Worm (Caenorhabditis elegans): Measurements from ENCODE around the gene C25F9.15.

The C25F9.15 gene

ce11 chrV:19468083-19468482, 50.1 kb downstream of the C25F9.15 start, which contains the start of gene Y43F8B.12:
Y43F8B.12 (plus strand) TSS chrV:19468383.
- TF ChIP-seq D1046.2 (GFP tag; IDR thresholded peaks at IDR 0.05): no peak
- no peak for TF ChIP-seq ZK337.2 (GFP tag; IDR thresholded peaks at IDR 0.05)
- no peak for TF ChIP-seq zip-11 (GFP tag; IDR thresholded peaks at IDR 0.05)
- TF ChIP-seq F37D6.2 (tag; optimal IDR thresholded peaks at IDR 0.05): no peak
- no peak for TF ChIP-seq nhr-77 (tag; optimal IDR thresholded peaks at IDR 0.05)
- TF ChIP-seq unc-130 (GFP tag; optimal IDR thresholded peaks at IDR 0.05): no peak
- no peak for TF ChIP-seq R02D3.7 (tag; optimal IDR thresholded peaks at IDR 0.05)
- no peak for TF ChIP-seq cey-2 (tag; optimal IDR thresholded peaks at IDR 0.05; ENCODE audit: borderline replicate concordance, insufficient read depth)
- TF ChIP-seq T20F7.1 (GFP tag; optimal IDR thresholded peaks at IDR 0.05): no peak

Data from whole organism, L4 larva.